Fruit fly (Drosophila melanogaster) whole organism, pupa: Measurements from ENCODE around the gene Rab8.

Experiments used
- CG10348 ChIP-seq: fragments of 200-800 bp; sonication (Bioruptor generic); IDR thresholded peaks from 2 replicates; pipeline ENCODE4 v1.3.6; 2022; ENCODE audit warnings: missing biosample characterization, missing genetic modification characterization
- CG14655 ChIP-seq: fragments of 200-800 bp; sonication (Bioruptor generic); optimal IDR thresholded peaks from 3 replicates; lab custom pipeline; 2017; ENCODE audit warnings: mild to moderate bottlenecking, missing biosample characterization, missing genetic modification reagents, missing genetic modification characterization
- CG34367 ChIP-seq: fragments of 200-800 bp; sonication (Bioruptor generic); optimal IDR thresholded peaks from 2 replicates; lab custom pipeline; 2018; ENCODE audit warnings: missing biosample characterization, mild to moderate bottlenecking, missing genetic modification characterization
- EcR ChIP-seq: fragments of 200-800 bp; sonication (Bioruptor generic); optimal IDR thresholded peaks from 3 replicates; lab custom pipeline; 2019; ENCODE audit warnings: missing biosample characterization, missing genetic modification characterization, mild to moderate bottlenecking, moderate library complexity, missing genetic modification reagents
- rn ChIP-seq: fragments of 200-800 bp; sonication (Bioruptor generic); IDR thresholded peaks from 2 replicates; pipeline ENCODE4 v1.3.6; 2022; ENCODE audit warnings: missing biosample characterization, missing genetic modification characterization

DNA sequence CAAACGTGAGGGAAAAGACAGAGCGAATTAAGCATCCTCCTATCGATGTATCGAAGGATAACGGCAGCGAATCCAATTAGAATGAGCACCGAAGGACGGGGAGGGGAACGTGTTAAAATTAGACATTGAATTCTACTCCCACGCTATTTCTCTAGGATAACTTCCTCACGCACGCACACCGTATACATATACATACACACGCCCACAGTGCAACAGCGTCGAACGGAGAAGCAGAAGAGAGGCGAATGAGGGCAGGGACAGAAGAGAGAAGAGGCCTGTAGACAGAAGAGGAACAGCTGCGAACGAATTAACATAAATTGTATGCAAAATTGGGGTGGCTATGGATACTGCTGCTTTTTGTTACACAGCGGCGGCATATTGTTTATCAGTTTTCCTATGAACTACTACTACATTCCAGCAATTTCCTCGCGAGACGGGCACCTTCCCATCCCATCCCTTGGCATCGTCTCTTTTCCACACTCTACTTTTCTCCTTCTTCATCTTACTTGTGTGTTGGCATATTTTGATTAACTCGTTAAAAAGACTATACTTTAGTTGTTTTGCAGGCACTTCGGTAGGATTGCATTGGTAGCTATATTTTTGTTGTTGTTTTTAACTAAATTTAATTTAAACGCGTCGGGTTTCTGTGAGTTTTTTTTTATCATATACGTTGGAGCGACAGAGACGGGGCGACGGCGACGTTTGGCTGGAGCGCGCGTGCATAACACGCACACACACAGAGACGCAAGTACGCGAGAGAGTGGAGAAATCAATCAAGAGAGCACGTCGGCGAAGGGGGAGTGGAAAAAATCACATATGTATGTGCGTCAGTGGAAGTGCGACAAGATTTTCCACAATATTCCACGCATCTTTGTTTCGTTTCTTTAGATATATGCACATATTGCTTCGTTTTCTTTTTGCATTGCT, 37.6 kb upstream of the Rab8 start:
- TF ChIP-seq CG34367 (tag; lab: Kevin White, UChicago) (no peak), CG10348 (no peak), EcR (GFP tag; lab: Kevin White, UChicago) (peak; percentile 18), CG14655 (GFP tag; lab: Kevin White, UChicago) (no peak), rn (GFP tag; lab: Robert Waterston, UW) (no peak)
